Worm (Caenorhabditis elegans): Measurements from ENCODE around the gene acr-10.
A peak's percentile ranks its signal among the peaks of the same experiment; 100 is the strongest.

acr-10 gene

ce11 chrX:3990495-3990894, 31.6 kb upstream of the acr-10 start:
- TF ChIP-seq cebp-1 (GFP tag; IDR thresholded peaks at IDR 0.05), result no peak
- TF ChIP-seq cebp-1 (tag; optimal IDR thresholded peaks at IDR 0.05), result peak; percentile 32
- no peak for TF ChIP-seq hmg-20 (GFP tag; IDR thresholded peaks at IDR 0.05)
- no peak for TF ChIP-seq F33H1.4 (GFP tag; IDR thresholded peaks at IDR 0.05)

- no peak for TF ChIP-seq lag-1 (GFP tag; IDR thresholded peaks at IDR 0.05)
- no peak for TF ChIP-seq lin-40 (tag; optimal IDR thresholded peaks at IDR 0.05)
- TF ChIP-seq F57C9.4 (tag; optimal IDR thresholded peaks at IDR 0.05), result no peak
- no peak for TF ChIP-seq nhr-27 (tag; optimal IDR thresholded peaks at IDR 0.05)
- no peak for TF ChIP-seq nhr-120 (GFP tag; IDR thresholded peaks at IDR 0.05)
- TF ChIP-seq ceh-91 (GFP tag; IDR thresholded peaks at IDR 0.05), result no peak
- no peak for TF ChIP-seq F33H1.4 (GFP tag; IDR thresholded peaks at IDR 0.05)
- TF ChIP-seq egl-18 (GFP tag; IDR thresholded peaks at IDR 0.05), result no peak
- TF ChIP-seq ceh-40 (GFP tag; IDR thresholded peaks at IDR 0.05), result no peak
- no peak for TF ChIP-seq C17E4.6 (GFP tag; IDR thresholded peaks at IDR 0.05)
- TF ChIP-seq mel-28 (tag; optimal IDR thresholded peaks at IDR 0.05; ENCODE audit: borderline replicate concordance), result no peak
- TF ChIP-seq attf-3 (GFP tag; conservative IDR thresholded peaks at IDR 0.05), result no peak
- TF ChIP-seq ama-1 (optimal IDR thresholded peaks at IDR 0.05), result no peak
- TF ChIP-seq ama-1 (GFP tag; optimal IDR thresholded peaks at IDR 0.05), result no peak
- no peak for TF ChIP-seq rec-8 (tag; optimal IDR thresholded peaks at IDR 0.05)
- TF ChIP-seq ceh-58 (GFP tag; IDR thresholded peaks at IDR 0.05), result no peak
- TF ChIP-seq pha-4 (tag; optimal IDR thresholded peaks at IDR 0.05), result no peak
These were observed 31.1 kb upstream of the acr-10 start for ce11 chrX:3990941-3991340.

ce11 chrX:3991652-3992051, 30.4 kb upstream of the acr-10 start:
- no peak for TF ChIP-seq B0019.2 (GFP tag; conservative IDR thresholded peaks at IDR 0.05)
- TF ChIP-seq madf-10 (tag; optimal IDR thresholded peaks at IDR 0.05), result no peak
- no peak for TF ChIP-seq snpc-4 (GFP tag; optimal IDR thresholded peaks at IDR 0.05)
- TF ChIP-seq snpc-4 (tag; optimal IDR thresholded peaks at IDR 0.05), result no peak
- no peak for TF ChIP-seq ztf-18 (tag; optimal IDR thresholded peaks at IDR 0.05)
- no peak for TF ChIP-seq ztf-22 (GFP tag; optimal IDR thresholded peaks at IDR 0.05)
- no peak for TF ChIP-seq chd-7 (tag; optimal IDR thresholded peaks at IDR 0.05)
- TF ChIP-seq zim-3 (tag; optimal IDR thresholded peaks at IDR 0.05), result no peak

ce11 chrX:3994418-3994817, 27.6 kb upstream of the acr-10 start:
- TF ChIP-seq athp-1 (tag; optimal IDR thresholded peaks at IDR 0.05) (no peak), attf-5 (GFP tag; optimal IDR thresholded peaks at IDR 0.05) (peak; percentile 14), F33H1.4 (GFP tag; IDR thresholded peaks at IDR 0.05) (no peak), hmg-1.2 (GFP tag; IDR thresholded peaks at IDR 0.05) (peak; percentile 59; the same call in 1 of the 2 replicates), mxl-1 (tag; optimal IDR thresholded peaks at IDR 0.05) (peak; percentile 8), Y56A3A.18 (GFP tag; IDR thresholded peaks at IDR 0.05) (no peak), ztf-25 (GFP tag; IDR thresholded peaks at IDR 0.05) (0 out of 2 replicates have a peak, but pooled peaks have one; percentile 55), chd-7 (tag; optimal IDR thresholded peaks at IDR 0.05) (peak; percentile 32), die-1 (tag; optimal IDR thresholded peaks at IDR 0.05) (peak; percentile 71), rpc-1 (optimal IDR thresholded peaks at IDR 0.05) (peak; percentile 73), rpc-1 (tag; optimal IDR thresholded peaks at IDR 0.05) (peak; percentile 82), egl-44 (GFP tag; IDR thresholded peaks at IDR 0.05) (0 out of 2 replicates have a peak, but pooled peaks have one; percentile 43), cebp-1 (GFP tag; IDR thresholded peaks at IDR 0.05) (0 out of 2 replicates have a peak, but pooled peaks have one; percentile 10), cebp-1 (tag; optimal IDR thresholded peaks at IDR 0.05) (peak; percentile 45), somi-1 (GFP tag; optimal IDR thresholded peaks at IDR 0.05) (peak; percentile 18), attf-3 (GFP tag; conservative IDR thresholded peaks at IDR 0.05) (no peak), ZK185.1 (tag; optimal IDR thresholded peaks at IDR 0.05; ENCODE audit: poor library complexity, severe bottlenecking) (peak; percentile 33), F23B12.7 (tag; optimal IDR thresholded peaks at IDR 0.05; ENCODE audit: insufficient read depth) (no peak), rec-8 (tag; optimal IDR thresholded peaks at IDR 0.05) (peak in 1 of 2 experiments; percentile 12), zim-3 (tag; optimal IDR thresholded peaks at IDR 0.05) (peak; percentile 64), lin-26 (GFP tag; IDR thresholded peaks at IDR 0.05) (peak; percentile 80), snpc-4 (GFP tag; optimal IDR thresholded peaks at IDR 0.05) (peak; percentile 30), snpc-4 (tag; optimal IDR thresholded peaks at IDR 0.05) (peak in 1 of 4 experiments; percentile 46), snpc-1.3 (tag; optimal IDR thresholded peaks at IDR 0.05; ENCODE audit: insufficient read depth) (peak; percentile 5), B0261.1 (tag; optimal IDR thresholded peaks at IDR 0.05) (peak; percentile 78)
